Worm (Caenorhabditis elegans): ENCODE data around the gene lit-1.

DNA sequence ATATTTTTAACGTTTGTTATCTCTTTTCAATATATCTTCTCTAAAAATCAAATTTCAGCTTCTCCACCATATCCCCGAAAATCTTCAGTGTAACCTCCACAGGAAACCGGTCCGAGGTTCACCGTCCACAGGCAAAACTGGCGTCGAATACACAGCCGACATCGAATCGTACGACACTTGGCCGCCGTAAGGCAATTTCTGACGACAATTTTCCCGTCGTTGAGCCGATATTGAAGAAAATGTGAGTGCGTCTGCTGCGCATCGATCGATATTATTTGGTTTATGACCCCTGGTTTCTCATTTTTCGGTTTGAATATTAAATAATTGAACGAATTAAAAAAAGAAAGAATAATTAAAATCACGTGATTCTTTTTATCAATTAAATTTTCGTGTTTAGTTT lies 14.6 kb upstream of the lit-1 start, which contains the start of gene cul-2:
- TF ChIP-seq W03F9.2 (tag; optimal IDR thresholded peaks at IDR 0.05): no peak
- TF ChIP-seq dao-5 (tag; optimal IDR thresholded peaks at IDR 0.05): no peak
- TF ChIP-seq him-1 (tag; optimal IDR thresholded peaks at IDR 0.05): no peak

Measured in whole organism, L4/young adult.